Worm (Caenorhabditis elegans) whole organism, L3 larva: ENCODE measurements around the gene zmp-4.

Source experiments
- R02D3.7 ChIP-seq: fragments of 150-350 bp; optimal IDR thresholded peaks from 2 replicates; lab custom pipeline; 2014; ENCODE audit warnings: missing biosample characterization, missing genetic modification characterization
- ZK546.5 ChIP-seq: sonication (generic microtip); optimal IDR thresholded peaks from 2 replicates; lab custom pipeline; 2017; ENCODE audit warnings: missing biosample characterization, missing genetic modification characterization
- ama-1 ChIP-seq: fragments of 150-350 bp; optimal IDR thresholded peaks from 2 replicates; lab custom pipeline; 2018
- ceh-82 ChIP-seq: fragments of 150-350 bp; optimal IDR thresholded peaks from 2 replicates; lab custom pipeline; 2014; ENCODE audit warnings: missing biosample characterization, missing genetic modification characterization
- ceh-9 ChIP-seq: sonication (generic microtip); optimal IDR thresholded peaks from 2 replicates; lab custom pipeline; 2018; ENCODE audit warnings: missing biosample characterization, missing genetic modification characterization
- daf-12 ChIP-seq: fragments of 150-350 bp; optimal IDR thresholded peaks from 2 replicates; lab custom pipeline; 2014; ENCODE audit warnings: missing biosample characterization, missing genetic modification reagents, missing genetic modification characterization
- egl-27 ChIP-seq: sonication (generic microtip); optimal IDR thresholded peaks from 4 replicates; lab custom pipeline; 2017; ENCODE audit warnings: missing biosample characterization, missing genetic modification reagents, missing genetic modification characterization
- egl-5 ChIP-seq: fragments of 150-350 bp; optimal IDR thresholded peaks from 2 replicates; lab custom pipeline; 2017; ENCODE audit warnings: missing biosample characterization, missing genetic modification reagents, missing genetic modification characterization, inconsistent platforms
- elt-1 ChIP-seq: fragments of 150-350 bp; optimal IDR thresholded peaks from 2 replicates; lab custom pipeline; 2014; ENCODE audit warnings: missing biosample characterization, missing genetic modification characterization
- elt-2 ChIP-seq: sonication (generic microtip); optimal IDR thresholded peaks from 2 replicates; lab custom pipeline; 2016; ENCODE audit warnings: missing genetic modification reagents, mild to moderate bottlenecking, missing genetic modification characterization, missing compliant biosample characterization
- elt-3 ChIP-seq, 3 experiments: fragments of 150-350 bp in 1 of 3; sonication (generic microtip) in 2 of 3; optimal IDR thresholded peaks; 2 replicates in 2 of 3; 4 replicates in 1 of 3; lab custom pipeline; 2014 to 2017; ENCODE audit warnings: missing biosample characterization in 3 of 3, missing genetic modification characterization in 3 of 3
- fkh-2 ChIP-seq: fragments of 150-350 bp; optimal IDR thresholded peaks from 2 replicates; lab custom pipeline; 2014; ENCODE audit warnings: missing biosample characterization, missing genetic modification reagents, missing genetic modification characterization
- fos-1 ChIP-seq: fragments of 150-350 bp; optimal IDR thresholded peaks from 2 replicates; lab custom pipeline; 2014; ENCODE audit warnings: missing biosample characterization, missing genetic modification characterization
- hmg-11 ChIP-seq: sonication (generic microtip); optimal IDR thresholded peaks from 2 replicates; lab custom pipeline; 2016; ENCODE audit warnings: missing genetic modification characterization, missing compliant biosample characterization
- jun-1 ChIP-seq: fragments of 150-350 bp; optimal IDR thresholded peaks from 2 replicates; lab custom pipeline; 2014; ENCODE audit warnings: missing biosample characterization, missing genetic modification reagents, missing genetic modification characterization
- lin-15B ChIP-seq: fragments of 150-350 bp; optimal IDR thresholded peaks from 2 replicates; lab custom pipeline; 2014; ENCODE audit warnings: missing biosample characterization, missing genetic modification characterization
- lsy-12 ChIP-seq: sonication (generic microtip); optimal IDR thresholded peaks from 2 replicates; lab custom pipeline; 2016; ENCODE audit warnings: mild to moderate bottlenecking, missing genetic modification characterization, missing compliant biosample characterization
- mdl-1 ChIP-seq: fragments of 150-350 bp; optimal IDR thresholded peaks from 2 replicates; lab custom pipeline; 2014; ENCODE audit warnings: missing biosample characterization, missing genetic modification characterization
- mml-1 ChIP-seq: fragments of 150-350 bp; sonication (generic microtip); optimal IDR thresholded peaks from 3 replicates; lab custom pipeline; 2014; ENCODE audit warnings: missing biosample characterization, missing genetic modification characterization
- nfya-1 ChIP-seq: sonication (generic microtip); optimal IDR thresholded peaks from 2 replicates; lab custom pipeline; 2017; ENCODE audit warnings: missing genetic modification characterization, mild to moderate bottlenecking, missing compliant biosample characterization, antibody characterized with exemption, moderate library complexity; ENCODE audit not compliant: insufficient read depth
- nhr-237 ChIP-seq: fragments of 150-350 bp; optimal IDR thresholded peaks from 2 replicates; lab custom pipeline; 2014; ENCODE audit warnings: missing biosample characterization, missing genetic modification characterization
- nhr-43 ChIP-seq: sonication (generic microtip); optimal IDR thresholded peaks from 2 replicates; lab custom pipeline; 2016; ENCODE audit warnings: mild to moderate bottlenecking, missing genetic modification characterization, missing compliant biosample characterization; ENCODE audit not compliant: poor library complexity, severe bottlenecking
- nhr-67 ChIP-seq: fragments of 150-350 bp; optimal IDR thresholded peaks from 2 replicates; lab custom pipeline; 2014; ENCODE audit warnings: missing biosample characterization, missing genetic modification characterization
- nhr-76 ChIP-seq: fragments of 150-350 bp; sonication (generic microtip); optimal IDR thresholded peaks from 5 replicates; lab custom pipeline; 2014; ENCODE audit warnings: missing biosample characterization, missing genetic modification characterization
- pha-4 ChIP-seq: fragments of 150-350 bp; optimal IDR thresholded peaks from 2 replicates; lab custom pipeline; 2014; ENCODE audit warnings: missing biosample characterization, missing genetic modification reagents, missing genetic modification characterization
- sea-2 ChIP-seq: fragments of 150-350 bp; sonication (generic microtip); optimal IDR thresholded peaks from 4 replicates; lab custom pipeline; 2014; ENCODE audit warnings: missing biosample characterization, missing genetic modification reagents, missing genetic modification characterization
- skn-1 ChIP-seq: fragments of 150-350 bp; optimal IDR thresholded peaks from 2 replicates; lab custom pipeline; 2014; ENCODE audit warnings: missing biosample characterization, missing genetic modification characterization
- snpc-4 ChIP-seq: fragments of 150-350 bp; optimal IDR thresholded peaks from 2 replicates; lab custom pipeline; 2014; ENCODE audit warnings: missing biosample characterization, missing genetic modification characterization
- tbx-2 ChIP-seq: sonication (generic microtip); optimal IDR thresholded peaks from 2 replicates; lab custom pipeline; 2016; ENCODE audit warnings: mild to moderate bottlenecking, missing genetic modification characterization, missing compliant biosample characterization
- unc-39 ChIP-seq: sonication (generic microtip); optimal IDR thresholded peaks from 4 replicates; lab custom pipeline; 2017; ENCODE audit warnings: missing biosample characterization, missing genetic modification characterization
- unc-62 ChIP-seq: fragments of 150-350 bp; sonication (generic microtip); optimal IDR thresholded peaks from 4 replicates; lab custom pipeline; 2014; ENCODE audit warnings: missing biosample characterization, missing genetic modification reagents, missing genetic modification characterization
- zag-1 ChIP-seq: fragments of 150-350 bp; optimal IDR thresholded peaks from 2 replicates; lab custom pipeline; 2014; ENCODE audit warnings: missing biosample characterization, missing genetic modification characterization
- ztf-11 ChIP-seq: fragments of 150-350 bp; optimal IDR thresholded peaks from 2 replicates; lab custom pipeline; 2014; ENCODE audit warnings: missing biosample characterization, missing genetic modification characterization
- ztf-4 ChIP-seq: fragments of 150-350 bp; optimal IDR thresholded peaks from 2 replicates; lab custom pipeline; 2014; ENCODE audit warnings: missing biosample characterization, missing genetic modification characterization

The zmp-4 gene

ce11 chrV:14915599-14915998 lies 5.8 kb downstream of the zmp-4 start, which contains the start of gene H12D21.11:
H12D21.11 (plus strand) TSS chrV:14915899.
- TF ChIP-seq fkh-2 (tag; lab: Kevin White, UChicago) (no peak), ceh-9 (tag; lab: Kevin White, UChicago) (no peak), R02D3.7 (no peak), nhr-76 (tag; lab: Kevin White, UChicago) (no peak), hmg-11 (no peak), unc-39 (tag; lab: Kevin White, UChicago) (no peak), mdl-1 (tag; lab: Kevin White, UChicago) (no peak), ceh-82 (tag; lab: Kevin White, UChicago) (no peak), elt-3 (tag; optimal IDR thresholded peaks at IDR 0.05; lab: Kevin White, UChicago) (no peak), skn-1 (tag; lab: Kevin White, UChicago) (no peak), unc-62 (GFP tag; lab: Kevin White, UChicago) (no peak), egl-27 (tag; lab: Kevin White, UChicago) (no peak), ztf-11 (no peak), zag-1 (tag; lab: Kevin White, UChicago) (no peak), fos-1 (no peak), daf-12 (tag; lab: Kevin White, UChicago) (no peak), lin-15B (tag; lab: Kevin White, UChicago) (no peak), nfya-1 (tag; lab: Kevin White, UChicago) (no peak), jun-1 (tag; lab: Kevin White, UChicago) (no peak), ztf-4 (tag; lab: Kevin White, UChicago) (no peak)

- TF ChIP-seq egl-5 (tag; lab: Kevin White, UChicago) = peak; percentile 7
- no peak for TF ChIP-seq egl-27 (tag; lab: Kevin White, UChicago)
- TF ChIP-seq, all 47 proteins: peak for 1
Observed at ce11 chrV:14910758-14911157, 10.7 kb downstream of the zmp-4 start.

ce11 chrV:14909331-14909835 lies 12.0 kb downstream of the zmp-4 start, which contains the start of gene H12D21.9:
H12D21.9 (minus strand) TSS chrV:14909478.
- TF ChIP-seq lsy-12 (tag; lab: Kevin White, UChicago) = no peak

- no peak for TF ChIP-seq nhr-43 (tag; lab: Kevin White, UChicago)
- no peak for TF ChIP-seq nfya-1 (tag; lab: Kevin White, UChicago)
- TF ChIP-seq nhr-76 (tag; lab: Kevin White, UChicago) = no peak
- TF ChIP-seq mml-1 = no peak
- TF ChIP-seq egl-5 (tag; lab: Kevin White, UChicago) = no peak
- no peak for TF ChIP-seq hmg-11
- TF ChIP-seq sea-2 (GFP tag; lab: Kevin White, UChicago) = no peak
- TF ChIP-seq jun-1 (tag; lab: Kevin White, UChicago) = no peak
- TF ChIP-seq unc-62 (GFP tag; lab: Kevin White, UChicago) = no peak
- TF ChIP-seq nhr-237 (tag; lab: Kevin White, UChicago) = no peak
- no peak for TF ChIP-seq pha-4 (tag; lab: Kevin White, UChicago)
- no peak for TF ChIP-seq R02D3.7
- TF ChIP-seq elt-1 = no peak
- TF ChIP-seq ama-1 (lab: Kevin White, UChicago) = no peak
- TF ChIP-seq lsy-12 (tag; lab: Kevin White, UChicago) = no peak
- no peak for TF ChIP-seq snpc-4 (tag; lab: Kevin White, UChicago)
- no peak for TF ChIP-seq tbx-2 (tag; lab: Kevin White, UChicago)
- no peak for TF ChIP-seq daf-12 (tag; lab: Kevin White, UChicago)
- TF ChIP-seq ztf-11 = no peak
- no peak for TF ChIP-seq nhr-67 (tag; lab: Kevin White, UChicago)
Observed at ce11 chrV:14907445-14907844, 14.0 kb downstream of the zmp-4 start.

ce11 chrV:14900905-14901304 lies 20.5 kb downstream of the zmp-4 start:
- TF ChIP-seq ztf-4 (tag; lab: Kevin White, UChicago) (no peak), elt-2 (tag; lab: Kevin White, UChicago) (no peak), ZK546.5 (tag; lab: Kevin White, UChicago) (no peak)
- TF ChIP-seq, all 47 proteins: peak for 0
